Worm (Caenorhabditis elegans): ENCODE data around the gene R05G6.1.

The R05G6.1 gene

ce11 chrIV:7551254-7551653, 18.8 kb downstream of the R05G6.1 start (continued):
- TF ChIP-seq ztf-6 (GFP tag; IDR thresholded peaks at IDR 0.05) (no peak), cebp-2 (GFP tag; IDR thresholded peaks at IDR 0.05) (no peak), hrde-1 (tag; optimal IDR thresholded peaks at IDR 0.05; ENCODE audit: borderline replicate concordance) (peak; percentile 69), tbx-9 (tag; optimal IDR thresholded peaks at IDR 0.05; ENCODE audit: borderline replicate concordance) (no peak), Y67H2A.10 (GFP tag; conservative IDR thresholded peaks at IDR 0.05) (no peak), let-607 (tag; optimal IDR thresholded peaks at IDR 0.05) (no peak), snpc-3.4 (tag; optimal IDR thresholded peaks at IDR 0.05) (no peak), lin-40 (tag; optimal IDR thresholded peaks at IDR 0.05) (no peak), madf-6 (GFP tag; IDR thresholded peaks at IDR 0.05) (peak; percentile 42; the same call in 1 of the 2 replicates), nfya-1 (tag; optimal IDR thresholded peaks at IDR 0.05; ENCODE audit: borderline replicate concordance, insufficient read depth) (no peak)

ce11 chrIV:7552100-7552499, 19.6 kb downstream of the R05G6.1 start:
- TF ChIP-seq ceh-79 (tag; optimal IDR thresholded peaks at IDR 0.05): no peak
- TF ChIP-seq F39B2.1 (GFP tag; IDR thresholded peaks at IDR 0.05): no peak
- no peak for TF ChIP-seq F55B11.4 (tag; optimal IDR thresholded peaks at IDR 0.05; ENCODE audit: borderline replicate concordance, insufficient read depth)
- TF ChIP-seq athp-1 (tag; optimal IDR thresholded peaks at IDR 0.05): no peak
- TF ChIP-seq ztf-26 (tag; optimal IDR thresholded peaks at IDR 0.05): no peak
- no peak for TF ChIP-seq tbx-9 (tag; optimal IDR thresholded peaks at IDR 0.05; ENCODE audit: borderline replicate concordance)
- no peak for TF ChIP-seq hrde-1 (tag; optimal IDR thresholded peaks at IDR 0.05; ENCODE audit: borderline replicate concordance)
- no peak for TF ChIP-seq snpc-3.4 (tag; optimal IDR thresholded peaks at IDR 0.05)
- TF ChIP-seq pha-4 (tag; optimal IDR thresholded peaks at IDR 0.05): no peak
- TF ChIP-seq aptf-2 (GFP tag; conservative IDR thresholded peaks at IDR 0.05): no peak
- TF ChIP-seq ztf-3 (GFP tag; optimal IDR thresholded peaks at IDR 0.05): no peak
- TF ChIP-seq F57A8.1 (GFP tag; optimal IDR thresholded peaks at IDR 0.05): no peak
- no peak for TF ChIP-seq ceh-27 (GFP tag; optimal IDR thresholded peaks at IDR 0.05)

- peak; percentile 14 for TF ChIP-seq somi-1 (GFP tag; optimal IDR thresholded peaks at IDR 0.05)
- 0 out of 2 replicates have a peak, but pooled peaks have one; percentile 63 for TF ChIP-seq aptf-2 (GFP tag; conservative IDR thresholded peaks at IDR 0.05)
- 0 out of 2 replicates have a peak, but pooled peaks have one; percentile 7 for TF ChIP-seq madf-6 (GFP tag; IDR thresholded peaks at IDR 0.05)
- TF ChIP-seq snpc-1.3 (tag; optimal IDR thresholded peaks at IDR 0.05; ENCODE audit: insufficient read depth): no peak
- TF ChIP-seq let-607 (tag; optimal IDR thresholded peaks at IDR 0.05): peak in 1 of 2 experiments; percentile 47
- TF ChIP-seq rcor-1 (GFP tag; IDR thresholded peaks at IDR 0.05): no peak
- TF ChIP-seq bed-2 (GFP tag; IDR thresholded peaks at IDR 0.05): no peak
- peak; percentile 34 for TF ChIP-seq lin-40 (tag; optimal IDR thresholded peaks at IDR 0.05)
- peak; percentile 64 for TF ChIP-seq nhr-80 (tag; optimal IDR thresholded peaks at IDR 0.05)
- TF ChIP-seq cebp-2 (GFP tag; IDR thresholded peaks at IDR 0.05): no peak
- no peak for TF ChIP-seq tlf-1 (GFP tag; optimal IDR thresholded peaks at IDR 0.05)
- 0 out of 2 replicates have a peak, but pooled peaks have one; percentile 13 for TF ChIP-seq pbrm-1 (GFP tag; IDR thresholded peaks at IDR 0.05)
- TF ChIP-seq Y53G8AR.9 (GFP tag; conservative IDR thresholded peaks at IDR 0.05): 0 out of 2 replicates have a peak, but pooled peaks have one; percentile 51
- TF ChIP-seq tbp1 (GFP tag; optimal IDR thresholded peaks at IDR 0.05): peak; percentile 19
- 0 out of 2 replicates have a peak, but pooled peaks have one; percentile 27 for TF ChIP-seq ekl-4 (GFP tag; IDR thresholded peaks at IDR 0.05)
- TF ChIP-seq cebp-1 (GFP tag; IDR thresholded peaks at IDR 0.05): no peak
- TF ChIP-seq cebp-1 (tag; optimal IDR thresholded peaks at IDR 0.05): peak; percentile 53
- peak; percentile 23 for TF ChIP-seq attf-5 (GFP tag; optimal IDR thresholded peaks at IDR 0.05)
- TF ChIP-seq ceh-27 (GFP tag; optimal IDR thresholded peaks at IDR 0.05): no peak
- TF ChIP-seq snpc-1.1 (tag; optimal IDR thresholded peaks at IDR 0.05; ENCODE audit: insufficient read depth): no peak
- TF ChIP-seq snpc-4 (GFP tag; optimal IDR thresholded peaks at IDR 0.05): no peak
- TF ChIP-seq snpc-4 (tag; optimal IDR thresholded peaks at IDR 0.05): peak in 1 of 4 experiments; percentile 43
- peak; percentile 91 for TF ChIP-seq hmg-1.2 (GFP tag; IDR thresholded peaks at IDR 0.05)
Observed at ce11 chrIV:7552958-7553553, 20.6 kb downstream of the R05G6.1 start, which contains the start of gene dif-1. TSS of gene dif-1 (minus strand) at chrIV:7553008.
